Worm (Caenorhabditis elegans): Measurements from ENCODE around the gene F56A11.5.

F56A11.5 gene

DNA sequence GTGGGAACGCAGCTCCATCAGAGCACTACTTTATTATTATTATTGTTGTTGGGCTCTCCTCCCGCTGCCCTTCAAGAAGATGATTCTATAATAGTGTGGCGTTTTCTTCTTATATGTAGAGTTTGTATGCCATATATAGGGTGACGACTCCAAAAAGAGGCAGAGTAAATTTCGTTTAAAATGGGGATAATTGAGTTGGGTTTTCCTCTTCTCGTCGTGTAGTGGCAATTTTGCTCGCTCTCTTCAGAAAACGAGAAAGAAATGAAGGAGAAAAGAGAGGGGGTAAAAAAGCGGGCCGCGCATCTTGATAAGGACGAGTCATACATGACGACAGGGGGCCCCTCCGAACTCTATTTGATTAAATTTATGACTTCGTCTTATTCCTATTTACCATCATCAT is 7.2 kb downstream of the F56A11.5 start:
- TF ChIP-seq mec-3 (tag; optimal IDR thresholded peaks at IDR 0.05; ENCODE audit: borderline replicate concordance) (no peak), che-1 (tag; optimal IDR thresholded peaks at IDR 0.05) (no peak), unc-42 (tag; optimal IDR thresholded peaks at IDR 0.05) (peak; percentile 96), sox-4 (tag; optimal IDR thresholded peaks at IDR 0.05) (no peak)

DNA sequence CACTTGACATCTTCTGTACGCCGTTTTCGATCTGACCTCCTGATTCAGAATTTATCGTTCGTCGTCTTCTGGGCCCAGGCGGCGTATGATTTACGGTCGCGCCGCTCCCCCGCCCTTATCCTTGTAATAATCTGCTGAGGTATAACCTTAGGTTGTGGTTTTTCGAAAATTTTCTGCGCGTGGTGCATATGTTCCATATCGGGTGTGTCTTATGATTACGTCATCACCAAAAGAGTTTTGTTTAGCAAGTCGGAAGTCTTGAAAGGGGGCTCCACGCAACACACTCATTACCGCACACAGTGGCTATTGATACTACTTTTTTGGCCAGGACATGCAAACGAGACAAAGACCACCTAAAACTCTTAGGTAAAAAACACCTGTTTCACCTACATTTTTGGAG is 9.9 kb downstream of the F56A11.5 start:
- no peak for TF ChIP-seq ahr-1 (tag; optimal IDR thresholded peaks at IDR 0.05)
- no peak for TF ChIP-seq T23F11.4 (GFP tag; optimal IDR thresholded peaks at IDR 0.05)
- TF ChIP-seq hlh-15 (tag; optimal IDR thresholded peaks at IDR 0.05), result no peak
- TF ChIP-seq lin-11 (tag; optimal IDR thresholded peaks at IDR 0.05), result no peak
- no peak for TF ChIP-seq ttx-3 (tag; optimal IDR thresholded peaks at IDR 0.05)
- no peak for TF ChIP-seq dmd-4 (tag; optimal IDR thresholded peaks at IDR 0.05; ENCODE audit: borderline replicate concordance)
- TF ChIP-seq ceh-2 (tag; optimal IDR thresholded peaks at IDR 0.05), result no peak
- TF ChIP-seq mec-3 (tag; optimal IDR thresholded peaks at IDR 0.05; ENCODE audit: borderline replicate concordance), result no peak
- no peak for TF ChIP-seq C08G9.2 (tag; optimal IDR thresholded peaks at IDR 0.05)
- no peak for TF ChIP-seq ceh-22 (tag; optimal IDR thresholded peaks at IDR 0.05)
- TF ChIP-seq gmeb-2 (tag; optimal IDR thresholded peaks at IDR 0.05), result no peak
- TF ChIP-seq pqm-1 (tag; optimal IDR thresholded peaks at IDR 0.05), result no peak

DNA sequence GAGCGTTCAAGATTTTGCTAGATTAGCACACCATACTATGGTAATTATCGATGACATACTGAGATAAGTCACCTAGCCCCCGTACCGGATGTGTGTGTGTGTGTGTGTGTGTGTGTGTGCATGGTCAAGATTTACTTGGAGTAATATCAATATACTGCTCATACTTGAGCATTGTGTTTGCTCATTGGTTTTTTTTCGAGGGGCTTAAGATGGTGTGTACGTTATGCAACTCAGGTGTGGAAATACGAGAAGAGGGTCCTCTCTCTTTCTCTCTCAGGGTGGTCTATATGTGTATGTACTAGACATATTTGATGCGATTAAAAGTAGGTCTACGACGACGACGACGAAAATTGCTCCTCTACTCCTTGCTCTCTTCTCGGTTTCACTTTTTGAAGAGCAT is 10.3 kb downstream of the F56A11.5 start:
- TF ChIP-seq hlh-6 (tag; optimal IDR thresholded peaks at IDR 0.05) (no peak), unc-55 (GFP tag; optimal IDR thresholded peaks at IDR 0.05) (no peak), ceh-34 (tag; optimal IDR thresholded peaks at IDR 0.05) (peak; percentile 9), hlh-15 (tag; optimal IDR thresholded peaks at IDR 0.05) (no peak), nhr-11 (tag; optimal IDR thresholded peaks at IDR 0.05) (no peak)

DNA sequence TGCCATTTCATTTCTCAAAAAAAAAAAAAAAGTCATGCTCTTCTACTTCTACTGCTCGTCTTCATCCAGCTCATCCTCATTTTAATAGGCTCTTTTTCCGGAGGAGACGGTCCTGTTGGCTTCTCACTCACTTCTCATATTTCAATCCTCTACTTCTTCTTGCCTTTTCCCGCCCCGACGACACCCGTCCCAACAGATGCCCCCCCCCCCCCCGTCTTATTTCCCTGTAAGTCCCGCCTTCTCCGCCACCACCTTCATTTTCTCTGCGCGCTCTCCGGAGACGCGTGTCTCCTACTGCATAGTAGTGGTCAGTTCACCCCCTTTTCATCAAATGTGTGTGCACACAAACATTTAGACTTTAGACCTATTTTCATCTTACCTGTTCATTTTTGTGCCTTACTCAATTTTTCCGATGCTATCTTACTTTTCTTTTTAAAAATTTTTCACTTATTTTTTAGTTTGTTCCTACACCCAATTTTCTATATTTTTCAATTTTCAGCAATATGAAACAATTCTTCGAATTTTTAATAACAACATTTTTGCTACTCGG is 11.8 kb downstream of the F56A11.5 start, which contains the start of gene efn-4:
Gene efn-4, plus strand, starts transcription at position 500 of the 550 bp plus-strand sequence.
- TF ChIP-seq che-1 (tag; optimal IDR thresholded peaks at IDR 0.05) (no peak), ref-2 (tag; optimal IDR thresholded peaks at IDR 0.05) (no peak), ceh-19 (GFP tag; optimal IDR thresholded peaks at IDR 0.05) (no peak), elt-2 (tag; optimal IDR thresholded peaks at IDR 0.05) (no peak), fkh-10 (GFP tag; optimal IDR thresholded peaks at IDR 0.05) (no peak), T23F11.4 (GFP tag; optimal IDR thresholded peaks at IDR 0.05) (no peak), hlh-30 (tag; optimal IDR thresholded peaks at IDR 0.05; ENCODE audit: insufficient read depth) (no peak), eyg-1 (tag; optimal IDR thresholded peaks at IDR 0.05) (no peak)

DNA sequence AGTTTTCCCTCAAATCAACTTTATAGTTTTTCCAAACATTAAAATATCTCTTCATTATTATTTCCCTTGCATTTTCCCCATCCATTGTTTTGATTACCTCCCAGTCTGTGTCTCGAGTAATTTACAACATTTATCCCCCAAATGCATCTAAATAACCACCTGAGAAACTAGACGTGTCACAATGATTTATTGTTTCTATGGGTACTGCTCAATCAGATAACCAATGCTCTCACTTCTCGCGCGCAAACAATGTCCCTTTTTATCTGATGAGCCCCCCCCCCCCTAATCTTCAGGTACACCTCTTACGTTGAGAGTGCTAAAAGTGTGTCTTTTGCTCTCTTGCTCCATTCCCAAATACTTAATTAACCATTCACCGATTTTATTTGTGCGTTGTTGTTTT is 16.6 kb downstream of the F56A11.5 start:
- TF ChIP-seq rnt-1 (tag; optimal IDR thresholded peaks at IDR 0.05) (no peak), nhr-232 (tag; optimal IDR thresholded peaks at IDR 0.05) (no peak), unc-55 (GFP tag; optimal IDR thresholded peaks at IDR 0.05) (peak; percentile 38), ceh-48 (tag; optimal IDR thresholded peaks at IDR 0.05) (no peak), nfya-1 (tag; optimal IDR thresholded peaks at IDR 0.05) (no peak)

DNA sequence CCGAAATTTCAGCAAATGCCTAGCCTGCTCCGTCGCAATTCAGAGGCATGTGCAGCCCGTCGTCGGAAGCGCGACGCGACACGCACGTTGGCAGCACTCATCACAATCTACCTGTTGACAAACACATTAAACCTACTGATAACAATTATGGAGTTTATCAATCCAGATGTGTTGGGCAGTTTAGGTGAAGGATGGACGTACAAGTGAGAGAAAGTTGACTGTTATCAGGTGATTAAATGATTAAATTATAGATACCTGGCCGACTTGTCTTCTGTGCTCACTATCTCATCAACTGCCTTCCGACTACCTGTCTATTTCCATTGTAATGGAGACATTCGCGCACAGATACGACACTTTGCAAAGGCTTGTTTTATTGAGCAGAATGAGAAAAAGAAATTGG is 18.7 kb downstream of the F56A11.5 start:
- TF ChIP-seq ceh-31 (tag; optimal IDR thresholded peaks at IDR 0.05), result no peak
- TF ChIP-seq elt-2 (tag; optimal IDR thresholded peaks at IDR 0.05), result peak; percentile 98
- peak; percentile 12 for TF ChIP-seq dve-1 (tag; optimal IDR thresholded peaks at IDR 0.05)

DNA sequence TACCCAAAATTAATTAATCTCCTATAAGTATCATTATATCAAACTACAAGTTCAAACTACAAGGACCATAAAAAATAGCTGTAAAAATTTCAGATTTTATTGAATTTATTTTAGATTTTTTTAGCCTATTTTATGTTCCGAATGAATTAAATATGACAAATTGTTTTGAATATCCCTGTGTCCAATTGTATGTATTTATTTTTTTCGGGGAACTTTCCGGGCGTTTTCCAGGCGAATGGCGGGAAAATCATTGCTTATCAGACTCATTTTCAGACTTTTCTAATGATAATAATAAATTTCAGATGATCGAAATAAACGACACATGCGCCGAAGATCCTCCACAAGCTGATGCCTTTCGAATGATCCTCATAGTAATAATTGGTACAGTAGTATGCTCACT is 22.6 kb downstream of the F56A11.5 start, which contains the start of gene F56A11.4:
Gene F56A11.4, plus strand, starts transcription at position 301 of the 400 bp plus-strand sequence.
- TF ChIP-seq unc-42 (tag; optimal IDR thresholded peaks at IDR 0.05), result no peak
- no peak for TF ChIP-seq Y22D7AL.16 (tag; optimal IDR thresholded peaks at IDR 0.05)
- no peak for TF ChIP-seq pqm-1 (tag; optimal IDR thresholded peaks at IDR 0.05)
- no peak for TF ChIP-seq nhr-11 (tag; optimal IDR thresholded peaks at IDR 0.05)
- no peak for TF ChIP-seq eyg-1 (tag; optimal IDR thresholded peaks at IDR 0.05)
- no peak for TF ChIP-seq unc-86 (tag; optimal IDR thresholded peaks at IDR 0.05)
- no peak for TF ChIP-seq F13H6.1 (tag; optimal IDR thresholded peaks at IDR 0.05)
- TF ChIP-seq pag-3 (tag; optimal IDR thresholded peaks at IDR 0.05; ENCODE audit: borderline replicate concordance), result no peak
- TF ChIP-seq lim-6 (tag; optimal IDR thresholded peaks at IDR 0.05), result no peak

Data from whole organism, late embryonic.